Worm (Caenorhabditis elegans) whole organism, L2 larva: ENCODE data around the gene pcs-1.

ENCODE experiments used
- C34F6.9 ChIP-seq: fragments of 150-350 bp; optimal IDR thresholded peaks from 2 replicates; lab custom pipeline; 2014; ENCODE audit warnings: missing biosample characterization, missing genetic modification characterization
- F13H6.1 ChIP-seq: sonication (generic microtip); optimal IDR thresholded peaks from 2 replicates; lab custom pipeline; 2016; ENCODE audit warnings: missing genetic modification characterization, missing compliant biosample characterization
- R02D3.7 ChIP-seq: fragments of 150-350 bp; optimal IDR thresholded peaks from 2 replicates; lab custom pipeline; 2014; ENCODE audit warnings: missing biosample characterization, missing genetic modification characterization
- Y55F3AM.14 ChIP-seq: fragments of 200-800 bp; sonication (Bioruptor generic); optimal IDR thresholded peaks from 2 replicates; lab custom pipeline; 2018; ENCODE audit warnings: mild to moderate bottlenecking, missing genetic modification characterization, missing compliant biosample characterization
- ZK546.5 ChIP-seq: sonication (generic microtip); optimal IDR thresholded peaks from 2 replicates; lab custom pipeline; 2017; ENCODE audit warnings: missing biosample characterization, missing genetic modification characterization
- alr-1 ChIP-seq: fragments of 150-350 bp; optimal IDR thresholded peaks from 2 replicates; lab custom pipeline; 2014; ENCODE audit warnings: missing biosample characterization, missing genetic modification characterization
- ama-1 ChIP-seq: fragments of 150-350 bp; optimal IDR thresholded peaks from 2 replicates; lab custom pipeline; 2018; ENCODE audit warnings: inconsistent platforms
- blmp-1 ChIP-seq: sonication (generic microtip); optimal IDR thresholded peaks from 2 replicates; lab custom pipeline; 2017; ENCODE audit warnings: missing genetic modification characterization, mild to moderate bottlenecking, missing compliant biosample characterization, antibody characterized with exemption, moderate library complexity; ENCODE audit not compliant: insufficient read depth
- ceh-16 ChIP-seq: fragments of 150-350 bp; optimal IDR thresholded peaks from 2 replicates; lab custom pipeline; 2014; ENCODE audit warnings: missing biosample characterization, missing genetic modification characterization
- ceh-82 ChIP-seq: fragments of 150-350 bp; optimal IDR thresholded peaks from 2 replicates; lab custom pipeline; 2014; ENCODE audit warnings: missing biosample characterization, missing genetic modification characterization
- crh-2 ChIP-seq: sonication (generic microtip); optimal IDR thresholded peaks from 2 replicates; lab custom pipeline; 2017; ENCODE audit warnings: missing biosample characterization, missing genetic modification characterization
- egl-27 ChIP-seq: sonication (generic microtip); optimal IDR thresholded peaks from 3 replicates; lab custom pipeline; 2017; ENCODE audit warnings: missing biosample characterization, missing genetic modification reagents, missing genetic modification characterization
- fos-1 ChIP-seq: fragments of 150-350 bp; optimal IDR thresholded peaks from 2 replicates; lab custom pipeline; 2014; ENCODE audit warnings: missing biosample characterization, missing genetic modification characterization
- gmeb-1 ChIP-seq: fragments of 150-350 bp; optimal IDR thresholded peaks from 2 replicates; lab custom pipeline; 2014; ENCODE audit warnings: missing biosample characterization, missing genetic modification characterization
- lin-13 ChIP-seq: fragments of 150-350 bp; optimal IDR thresholded peaks from 2 replicates; lab custom pipeline; 2014; ENCODE audit warnings: missing biosample characterization, missing genetic modification reagents, missing genetic modification characterization
- lin-39 ChIP-seq: fragments of 150-350 bp; optimal IDR thresholded peaks from 2 replicates; lab custom pipeline; 2014; ENCODE audit warnings: missing biosample characterization, missing genetic modification reagents, missing genetic modification characterization
- lsy-2 ChIP-seq, 2 experiments: fragments of 150-350 bp in 1 of 2; sonication (generic microtip) in 1 of 2; optimal IDR thresholded peaks; 2 replicates each; lab custom pipeline; 2014 to 2017; ENCODE audit warnings: missing biosample characterization in 2 of 2, missing genetic modification characterization in 2 of 2
- mab-5 ChIP-seq: fragments of 150-350 bp; optimal IDR thresholded peaks from 2 replicates; lab custom pipeline; 2014; ENCODE audit warnings: missing biosample characterization, missing genetic modification characterization
- mdl-1 ChIP-seq, 2 experiments: fragments of 150-350 bp in 1 of 2; sonication (generic microtip) in 1 of 2; optimal IDR thresholded peaks; 2 replicates each; lab custom pipeline; 2017; ENCODE audit warnings: missing biosample characterization in 2 of 2, missing genetic modification characterization in 2 of 2
- nhr-10 ChIP-seq: sonication (generic microtip); optimal IDR thresholded peaks from 2 replicates; lab custom pipeline; 2017; ENCODE audit warnings: missing biosample characterization, missing genetic modification characterization
- nhr-11 ChIP-seq: fragments of 150-350 bp; optimal IDR thresholded peaks from 2 replicates; lab custom pipeline; 2014; ENCODE audit warnings: missing biosample characterization, missing genetic modification characterization
- nhr-129 ChIP-seq: fragments of 150-350 bp; optimal IDR thresholded peaks from 2 replicates; lab custom pipeline; 2014; ENCODE audit warnings: missing biosample characterization, missing genetic modification characterization
- nhr-21 ChIP-seq: fragments of 150-350 bp; optimal IDR thresholded peaks from 2 replicates; lab custom pipeline; 2014; ENCODE audit warnings: missing biosample characterization, missing genetic modification characterization
- nhr-23 ChIP-seq: fragments of 150-350 bp; optimal IDR thresholded peaks from 2 replicates; lab custom pipeline; 2014; ENCODE audit warnings: missing biosample characterization, missing genetic modification reagents, missing genetic modification characterization
- nhr-237 ChIP-seq: fragments of 150-350 bp; optimal IDR thresholded peaks from 2 replicates; lab custom pipeline; 2014; ENCODE audit warnings: missing biosample characterization, missing genetic modification characterization
- nhr-25 ChIP-seq: fragments of 150-350 bp; sonication (generic microtip); optimal IDR thresholded peaks from 3 replicates; lab custom pipeline; 2014; ENCODE audit warnings: missing biosample characterization, missing genetic modification characterization
- nhr-77 ChIP-seq: fragments of 150-350 bp; optimal IDR thresholded peaks from 2 replicates; lab custom pipeline; 2014; ENCODE audit warnings: missing biosample characterization, missing genetic modification characterization
- sem-4 ChIP-seq: fragments of 150-350 bp; optimal IDR thresholded peaks from 2 replicates; lab custom pipeline; 2014; ENCODE audit warnings: missing biosample characterization, missing genetic modification reagents, missing genetic modification characterization
- sma-3 ChIP-seq: sonication (generic microtip); optimal IDR thresholded peaks from 2 replicates; lab custom pipeline; 2016; ENCODE audit warnings: missing genetic modification reagents, missing genetic modification characterization, missing compliant biosample characterization
- sma-9 ChIP-seq, 2 experiments: fragments of 150-350 bp in 1 of 2; sonication (generic microtip) in 1 of 2; optimal IDR thresholded peaks; 2 replicates each; lab custom pipeline; 2014 to 2016; ENCODE audit warnings: missing genetic modification characterization in 2 of 2, mild to moderate bottlenecking in 1 of 2, missing biosample characterization in 1 of 2, missing compliant biosample characterization in 1 of 2, missing genetic modification reagents in 1 of 2, moderate library complexity in 1 of 2
- snpc-4 ChIP-seq: fragments of 150-350 bp; optimal IDR thresholded peaks from 2 replicates; lab custom pipeline; 2014; ENCODE audit warnings: missing biosample characterization, missing genetic modification characterization
- unc-39 ChIP-seq: fragments of 150-350 bp; optimal IDR thresholded peaks from 2 replicates; lab custom pipeline; 2014; ENCODE audit warnings: missing biosample characterization, missing genetic modification characterization
- unc-55 ChIP-seq: fragments of 150-350 bp; sonication (generic microtip); optimal IDR thresholded peaks from 3 replicates; lab custom pipeline; 2014; ENCODE audit warnings: missing biosample characterization, missing genetic modification reagents, missing genetic modification characterization
- unc-62 ChIP-seq: fragments of 150-350 bp; optimal IDR thresholded peaks from 2 replicates; lab custom pipeline; 2014; ENCODE audit warnings: missing biosample characterization, missing genetic modification reagents, missing genetic modification characterization
- zag-1 ChIP-seq: fragments of 150-350 bp; optimal IDR thresholded peaks from 2 replicates; lab custom pipeline; 2014; ENCODE audit warnings: missing biosample characterization, missing genetic modification characterization
- ztf-1 ChIP-seq: fragments of 200-800 bp; sonication (Bioruptor generic); conservative IDR thresholded peaks from 2 replicates; pipeline ENCODE4 v1.3.6; 2022; ENCODE audit warnings: missing genetic modification characterization, missing compliant biosample characterization
- ztf-11 ChIP-seq: sonication (generic microtip); optimal IDR thresholded peaks from 2 replicates; lab custom pipeline; 2017; ENCODE audit warnings: missing biosample characterization, missing genetic modification characterization
- ztf-4 ChIP-seq: fragments of 150-350 bp; optimal IDR thresholded peaks from 2 replicates; lab custom pipeline; 2014; ENCODE audit warnings: missing biosample characterization, missing genetic modification characterization

pcs-1 gene

DNA sequence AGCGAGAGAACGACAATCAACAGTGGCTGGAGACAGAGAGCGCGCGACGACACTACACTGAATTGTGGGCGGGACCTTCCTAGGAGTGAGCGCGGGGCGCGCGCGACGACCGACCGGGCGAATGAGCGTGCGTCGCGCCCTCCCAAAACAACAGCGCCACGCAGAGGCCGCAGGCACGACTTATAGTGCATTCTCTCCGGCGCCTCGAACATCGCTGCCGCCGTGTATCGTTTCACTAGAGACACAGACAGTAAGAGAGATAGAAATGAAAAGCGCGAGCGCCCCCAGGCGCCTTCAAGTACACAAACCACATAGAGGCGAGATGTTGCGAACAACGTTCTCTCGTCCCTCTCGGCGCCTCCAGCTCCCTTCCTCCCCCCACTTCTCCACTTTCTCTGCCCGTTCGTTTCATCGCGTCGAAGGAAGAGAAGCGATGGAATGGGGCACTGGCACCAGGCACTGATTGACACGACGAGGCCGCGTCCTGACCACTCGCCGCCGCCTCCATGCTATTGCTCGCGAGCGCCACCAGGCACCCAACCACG, 42.4 kb upstream of the pcs-1 start (continued):
- TF ChIP-seq ceh-82 (tag; lab: Kevin White, UChicago) (peak; percentile 4), crh-2 (peak; percentile 85), lsy-2 (tag; optimal IDR thresholded peaks at IDR 0.05; lab: Kevin White, UChicago) (peak in 1 of 2 experiments; percentile 73), nhr-77 (tag; lab: Kevin White, UChicago) (no peak), F13H6.1 (tag; lab: Kevin White, UChicago) (peak; percentile 97)

DNA sequence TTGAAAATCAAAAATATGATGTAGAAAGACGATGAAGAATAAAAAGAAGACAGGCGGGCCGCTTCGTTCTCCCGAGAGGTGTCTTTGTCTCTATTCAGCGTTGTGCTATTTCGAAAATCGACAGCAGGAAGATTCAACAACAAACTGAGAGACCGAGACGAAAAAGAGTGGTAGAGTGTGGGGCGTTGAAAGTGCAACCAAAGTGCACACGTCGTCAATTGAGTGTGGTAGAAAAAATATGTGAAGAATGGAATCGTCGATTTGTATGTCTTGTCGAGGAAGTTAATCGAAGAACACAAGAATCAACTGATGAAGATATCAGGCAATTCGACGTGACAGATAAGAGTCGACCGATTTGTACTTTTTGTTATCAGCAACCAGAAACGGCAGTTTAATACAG, 41.6 kb upstream of the pcs-1 start:
- TF ChIP-seq ztf-11, result no peak
- TF ChIP-seq sma-9 (GFP tag; optimal IDR thresholded peaks at IDR 0.05; lab: Kevin White, UChicago), result peak; percentile 97
- no peak for TF ChIP-seq sma-9 (tag; optimal IDR thresholded peaks at IDR 0.05; lab: Kevin White, UChicago)
- peak; percentile 35 for TF ChIP-seq lin-13
- TF ChIP-seq nhr-237 (tag; lab: Kevin White, UChicago), result no peak
- no peak for TF ChIP-seq unc-62
- no peak for TF ChIP-seq nhr-10 (tag; lab: Kevin White, UChicago)
- TF ChIP-seq R02D3.7 (tag; lab: Kevin White, UChicago), result no peak
- no peak for TF ChIP-seq ztf-1 (GFP tag; lab: Robert Waterston, UW)
- no peak for TF ChIP-seq Y55F3AM.14 (GFP tag; lab: Kevin White, UChicago)
- no peak for TF ChIP-seq snpc-4 (tag; lab: Kevin White, UChicago)
- no peak for TF ChIP-seq nhr-11 (tag; lab: Kevin White, UChicago)
- TF ChIP-seq unc-55, result peak; percentile 46
- TF ChIP-seq mdl-1 (tag; optimal IDR thresholded peaks at IDR 0.05; lab: Kevin White, UChicago), result peak in 1 of 2 experiments; percentile 41
- no peak for TF ChIP-seq ceh-16
- TF ChIP-seq mab-5 (tag; lab: Kevin White, UChicago), result no peak
- TF ChIP-seq gmeb-1, result peak; percentile 46
- TF ChIP-seq sma-3 (GFP tag; lab: Kevin White, UChicago), result peak; percentile 89
- no peak for TF ChIP-seq ztf-4 (tag; lab: Kevin White, UChicago)
- no peak for TF ChIP-seq lin-39 (tag; lab: Kevin White, UChicago)
- TF ChIP-seq fos-1, result peak; percentile 81
- peak; percentile 17 to 60 for TF ChIP-seq lsy-2 (tag; optimal IDR thresholded peaks at IDR 0.05; lab: Kevin White, UChicago)
- TF ChIP-seq unc-39, result no peak
- TF ChIP-seq nhr-77 (tag; lab: Kevin White, UChicago), result no peak
- peak; percentile 47 for TF ChIP-seq C34F6.9
- peak; percentile 35 for TF ChIP-seq sem-4 (tag; lab: Kevin White, UChicago)
- TF ChIP-seq F13H6.1 (tag; lab: Kevin White, UChicago), result peak; percentile 82
- peak; percentile 65 for TF ChIP-seq blmp-1 (tag; lab: Kevin White, UChicago)
- peak; percentile 78 for TF ChIP-seq nhr-21
- TF ChIP-seq alr-1 (tag; lab: Kevin White, UChicago), result no peak
- TF ChIP-seq egl-27 (tag; lab: Kevin White, UChicago), result peak; percentile 71
- no peak for TF ChIP-seq zag-1 (tag; lab: Kevin White, UChicago)
- peak; percentile 80 for TF ChIP-seq nhr-25 (tag; lab: Kevin White, UChicago)
- peak; percentile 69 for TF ChIP-seq nhr-129 (tag; lab: Kevin White, UChicago)
- peak; percentile 91 for TF ChIP-seq crh-2
- TF ChIP-seq, all 48 proteins: peak for 17

DNA sequence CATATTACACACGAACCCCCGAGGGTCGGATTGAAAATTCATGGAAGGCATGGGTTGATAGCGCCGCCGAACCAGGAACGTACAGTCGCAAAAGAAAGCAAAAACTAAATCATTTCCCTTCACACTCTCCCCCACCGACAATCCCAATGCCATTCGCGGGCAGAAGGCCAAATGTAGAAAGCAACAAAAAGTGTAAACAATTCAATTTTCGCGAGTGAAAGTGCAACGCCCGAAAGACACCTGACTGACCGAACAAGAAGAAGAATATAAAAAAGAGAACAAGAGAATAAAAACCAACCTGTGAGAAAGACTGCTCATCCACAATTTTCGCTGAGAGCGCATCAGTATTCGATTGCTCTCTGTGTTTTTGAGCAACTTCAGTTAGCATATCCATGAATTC, 40.2 kb upstream of the pcs-1 start:
- peak; percentile 11 for TF ChIP-seq C34F6.9
- peak; percentile 68 for TF ChIP-seq ama-1 (lab: Kevin White, UChicago)
- TF ChIP-seq nhr-23 (tag; lab: Kevin White, UChicago), result no peak
- TF ChIP-seq ZK546.5 (tag; lab: Kevin White, UChicago), result no peak
- TF ChIP-seq sem-4 (tag; lab: Kevin White, UChicago), result no peak
- TF ChIP-seq nhr-21, result peak; percentile 12
- peak; percentile 64 for TF ChIP-seq sma-9 (GFP tag; optimal IDR thresholded peaks at IDR 0.05; lab: Kevin White, UChicago)
- no peak for TF ChIP-seq sma-9 (tag; optimal IDR thresholded peaks at IDR 0.05; lab: Kevin White, UChicago)
- TF ChIP-seq crh-2, result peak; percentile 40
- peak; percentile 16 for TF ChIP-seq F13H6.1 (tag; lab: Kevin White, UChicago)
- no peak for TF ChIP-seq nhr-237 (tag; lab: Kevin White, UChicago)
- TF ChIP-seq lin-13, result peak; percentile 2
- peak; percentile 34 for TF ChIP-seq nhr-129 (tag; lab: Kevin White, UChicago)
- peak in 1 of 2 experiments; percentile 34 for TF ChIP-seq lsy-2 (tag; optimal IDR thresholded peaks at IDR 0.05; lab: Kevin White, UChicago)
- peak; percentile 98 for TF ChIP-seq blmp-1 (tag; lab: Kevin White, UChicago)
- TF ChIP-seq nhr-25 (tag; lab: Kevin White, UChicago), result peak; percentile 85
- TF ChIP-seq fos-1, result no peak
- TF ChIP-seq sma-3 (GFP tag; lab: Kevin White, UChicago), result peak; percentile 47
- TF ChIP-seq Y55F3AM.14 (GFP tag; lab: Kevin White, UChicago), result peak; percentile 60
